Worm (Caenorhabditis elegans) whole organism, L1 larva: ENCODE measurements around the gene sfxn-1.5.

Source experiments
- C16A3.4 ChIP-seq: fragments of 150-350 bp; optimal IDR thresholded peaks from 2 replicates; lab custom pipeline; 2014; ENCODE audit warnings: missing biosample characterization, missing genetic modification characterization
- F16B12.6 ChIP-seq: fragments of 150-350 bp; optimal IDR thresholded peaks from 2 replicates; lab custom pipeline; 2014; ENCODE audit warnings: missing biosample characterization, missing genetic modification characterization
- alr-1 ChIP-seq: fragments of 200-800 bp; sonication (Bioruptor generic); optimal IDR thresholded peaks from 2 replicates; lab custom pipeline; 2018; ENCODE audit warnings: borderline replicate concordance, mild to moderate bottlenecking, missing genetic modification characterization, missing compliant biosample characterization
- aly-2 ChIP-seq: fragments of 150-350 bp; optimal IDR thresholded peaks from 2 replicates; lab custom pipeline; 2014; ENCODE audit warnings: missing biosample characterization, missing genetic modification characterization
- ceh-8 ChIP-seq: fragments of 200-800 bp; sonication (Bioruptor generic); optimal IDR thresholded peaks from 2 replicates; lab custom pipeline; 2018; ENCODE audit warnings: mild to moderate bottlenecking, missing genetic modification characterization, moderate library complexity, missing compliant biosample characterization
- ceh-82 ChIP-seq, 3 experiments: fragments of 150-350 bp in 1 of 3; sonication (generic microtip) in 2 of 3; optimal IDR thresholded peaks; 2 replicates each; lab custom pipeline; 2014 to 2017; ENCODE audit warnings: missing biosample characterization in 3 of 3, missing genetic modification characterization in 3 of 3
- dpl-1 ChIP-seq, 3 experiments: fragments of 150-350 bp in 2 of 3; sonication (generic microtip) in 1 of 3; optimal IDR thresholded peaks; 2 replicates each; lab custom pipeline; 2014 to 2017; ENCODE audit warnings: missing biosample characterization in 3 of 3, missing genetic modification characterization in 3 of 3, missing genetic modification reagents in 3 of 3
- efl-1 ChIP-seq, 4 experiments: fragments of 150-350 bp; optimal IDR thresholded peaks in 3 of 4; peaks in 1 of 4; 1 replicate in 1 of 4; 2 replicates in 3 of 4; lab custom pipeline; 2014; ENCODE audit warnings: missing biosample characterization in 2 of 4, missing genetic modification characterization in 2 of 4, missing genetic modification reagents in 2 of 4
- egl-27 ChIP-seq, 2 experiments: fragments of 150-350 bp in 1 of 2; sonication (generic microtip); optimal IDR thresholded peaks; 3 replicates each; lab custom pipeline; 2017 to 2018; ENCODE audit warnings: missing biosample characterization in 2 of 2, missing genetic modification characterization in 2 of 2, missing genetic modification reagents in 2 of 2
- elt-2 ChIP-seq: sonication (generic microtip); optimal IDR thresholded peaks from 2 replicates; lab custom pipeline; 2016; ENCODE audit warnings: missing genetic modification characterization, mild to moderate bottlenecking, inconsistent platforms, missing compliant biosample characterization, missing genetic modification reagents
- elt-3 ChIP-seq, 6 experiments: fragments of 150-350 bp in 1 of 6; sonication (generic microtip); optimal IDR thresholded peaks; 2 replicates each; lab custom pipeline; 2017 to 2018; ENCODE audit warnings: missing biosample characterization in 6 of 6, missing genetic modification characterization in 6 of 6, inconsistent platforms in 1 of 6
- ets-5 ChIP-seq: fragments of 200-800 bp; sonication (Bioruptor generic); IDR thresholded peaks from 2 replicates; pipeline ENCODE4 v1.3.6; 2022; ENCODE audit warnings: missing genetic modification characterization, missing compliant biosample characterization
- fkh-4 ChIP-seq: sonication (generic microtip); optimal IDR thresholded peaks from 2 replicates; lab custom pipeline; 2016; ENCODE audit warnings: missing compliant biosample characterization, missing genetic modification characterization, borderline replicate concordance
- hlh-4 ChIP-seq: sonication (generic microtip); optimal IDR thresholded peaks from 2 replicates; lab custom pipeline; 2016; ENCODE audit warnings: mild to moderate bottlenecking, missing genetic modification characterization, missing compliant biosample characterization
- jun-1 ChIP-seq: fragments of 150-350 bp; optimal IDR thresholded peaks from 2 replicates; lab custom pipeline; 2014; ENCODE audit warnings: missing biosample characterization, missing genetic modification reagents, missing genetic modification characterization
- lin-13 ChIP-seq: fragments of 150-350 bp; optimal IDR thresholded peaks from 2 replicates; lab custom pipeline; 2014; ENCODE audit warnings: missing biosample characterization, missing genetic modification reagents, missing genetic modification characterization
- lin-14 ChIP-seq: fragments of 200-800 bp; sonication (Bioruptor generic); optimal IDR thresholded peaks from 2 replicates; lab custom pipeline; 2018; ENCODE audit warnings: mild to moderate bottlenecking, missing genetic modification characterization, moderate library complexity, missing compliant biosample characterization
- lin-15B ChIP-seq: fragments of 150-350 bp; sonication (generic microtip); optimal IDR thresholded peaks from 3 replicates; lab custom pipeline; 2014; ENCODE audit warnings: missing biosample characterization, missing genetic modification characterization
- lsy-2 ChIP-seq, 2 experiments: fragments of 150-350 bp; optimal IDR thresholded peaks; 2 replicates each; lab custom pipeline; 2014; ENCODE audit warnings: missing biosample characterization in 2 of 2, missing genetic modification characterization in 2 of 2
- mef-2 ChIP-seq: fragments of 150-350 bp; optimal IDR thresholded peaks from 2 replicates; lab custom pipeline; 2014; ENCODE audit warnings: missing biosample characterization, missing genetic modification characterization
- nhr-11 ChIP-seq: fragments of 150-350 bp; optimal IDR thresholded peaks from 2 replicates; lab custom pipeline; 2014; ENCODE audit warnings: missing biosample characterization, missing genetic modification characterization
- nhr-12 ChIP-seq: sonication (generic microtip); optimal IDR thresholded peaks from 2 replicates; lab custom pipeline; 2017; ENCODE audit warnings: missing biosample characterization, missing genetic modification characterization
- nhr-19 ChIP-seq: fragments of 200-800 bp; sonication (Bioruptor generic); conservative IDR thresholded peaks from 2 replicates; pipeline ENCODE4 v1.3.6; 2022; ENCODE audit warnings: missing genetic modification characterization, missing compliant biosample characterization
- nhr-20 ChIP-seq: sonication (generic microtip); optimal IDR thresholded peaks from 2 replicates; lab custom pipeline; 2016; ENCODE audit warnings: mild to moderate bottlenecking, missing genetic modification characterization, missing compliant biosample characterization
- nhr-47 ChIP-seq: sonication (generic microtip); optimal IDR thresholded peaks from 2 replicates; lab custom pipeline; 2016; ENCODE audit warnings: mild to moderate bottlenecking, missing genetic modification characterization, moderate library complexity, missing compliant biosample characterization
- nhr-71 ChIP-seq: sonication (generic microtip); optimal IDR thresholded peaks from 2 replicates; lab custom pipeline; 2016; ENCODE audit warnings: mild to moderate bottlenecking, missing genetic modification characterization, moderate library complexity, missing compliant biosample characterization
- nhr-85 ChIP-seq: sonication (generic microtip); peaks from one replicate; lab custom pipeline; 2016; ENCODE audit warnings: missing genetic modification characterization, inconsistent platforms, missing compliant biosample characterization
- pag-3 ChIP-seq: sonication (generic microtip); optimal IDR thresholded peaks from 2 replicates; lab custom pipeline; 2017; ENCODE audit warnings: missing genetic modification characterization, mild to moderate bottlenecking, missing compliant biosample characterization, antibody characterized with exemption, borderline replicate concordance; ENCODE audit not compliant: insufficient read depth
- pax-3 ChIP-seq: fragments of 200-800 bp; sonication (Bioruptor generic); optimal IDR thresholded peaks from 2 replicates; lab custom pipeline; 2018; ENCODE audit warnings: mild to moderate bottlenecking, missing genetic modification characterization, moderate library complexity, missing compliant biosample characterization
- rnt-1 ChIP-seq: sonication (generic microtip); optimal IDR thresholded peaks from 2 replicates; lab custom pipeline; 2016; ENCODE audit warnings: mild to moderate bottlenecking, missing genetic modification characterization, moderate library complexity, missing compliant biosample characterization
- skn-1 ChIP-seq: fragments of 150-350 bp; optimal IDR thresholded peaks from 2 replicates; lab custom pipeline; 2014; ENCODE audit warnings: missing biosample characterization, missing genetic modification characterization
- sox-4 ChIP-seq: sonication (generic microtip); optimal IDR thresholded peaks from 2 replicates; lab custom pipeline; 2016; ENCODE audit warnings: missing genetic modification characterization, missing compliant biosample characterization
- sptf-1 ChIP-seq: fragments of 150-350 bp; optimal IDR thresholded peaks from 2 replicates; lab custom pipeline; 2014; ENCODE audit warnings: missing biosample characterization, missing genetic modification characterization
- sup-37 ChIP-seq: fragments of 200-800 bp; sonication (Bioruptor generic); optimal IDR thresholded peaks from 2 replicates; lab custom pipeline; 2018; ENCODE audit warnings: mild to moderate bottlenecking, missing genetic modification characterization, missing compliant biosample characterization
- tlp-1 ChIP-seq: fragments of 150-350 bp; optimal IDR thresholded peaks from 2 replicates; lab custom pipeline; 2014; ENCODE audit warnings: missing biosample characterization, missing genetic modification characterization
- unc-130 ChIP-seq: fragments of 150-350 bp; optimal IDR thresholded peaks from 2 replicates; lab custom pipeline; 2017; ENCODE audit warnings: missing biosample characterization, missing genetic modification characterization, inconsistent platforms
- unc-30 ChIP-seq: sonication (generic microtip); optimal IDR thresholded peaks from 2 replicates; lab custom pipeline; 2017; ENCODE audit warnings: missing biosample characterization, missing genetic modification characterization
- unc-86 ChIP-seq: sonication (generic microtip); optimal IDR thresholded peaks from 2 replicates; lab custom pipeline; 2016; ENCODE audit warnings: missing genetic modification characterization, missing compliant biosample characterization
- unc-98 ChIP-seq: fragments of 200-800 bp; sonication (Bioruptor generic); IDR thresholded peaks from 2 replicates; pipeline ENCODE4 v1.3.6; 2022; ENCODE audit warnings: missing genetic modification characterization, missing compliant biosample characterization
- zag-1 ChIP-seq: fragments of 150-350 bp; optimal IDR thresholded peaks from 2 replicates; lab custom pipeline; 2014; ENCODE audit warnings: missing biosample characterization, missing genetic modification characterization
- zip-4 ChIP-seq: fragments of 200-800 bp; sonication (Bioruptor generic); optimal IDR thresholded peaks from 2 replicates; lab custom pipeline; 2018; ENCODE audit warnings: mild to moderate bottlenecking, missing genetic modification characterization, moderate library complexity, missing compliant biosample characterization
- ztf-4 ChIP-seq: fragments of 150-350 bp; optimal IDR thresholded peaks from 2 replicates; lab custom pipeline; 2014; ENCODE audit warnings: missing biosample characterization, missing genetic modification characterization

The sfxn-1.5 gene

ce11 chrX:11702236-11702635 is 40.8 kb upstream of the sfxn-1.5 start, which contains the start of gene C44C10.3:
Gene C44C10.3, plus strand, starts transcription at chrX:11702536.
- TF ChIP-seq zag-1 (no peak), nhr-47 (no peak), elt-3 (tag; optimal IDR thresholded peaks at IDR 0.05; lab: Kevin White, UChicago) (no peak), ceh-8 (GFP tag; lab: Kevin White, UChicago) (no peak), skn-1 (no peak), tlp-1 (tag; lab: Kevin White, UChicago) (no peak), ztf-4 (no peak), sup-37 (GFP tag; lab: Kevin White, UChicago) (no peak), unc-98 (GFP tag; lab: Robert Waterston, UW) (no peak), C16A3.4 (tag; lab: Kevin White, UChicago) (no peak), nhr-11 (tag; lab: Kevin White, UChicago) (no peak), hlh-4 (tag; lab: Kevin White, UChicago) (no peak), nhr-20 (tag; lab: Kevin White, UChicago) (no peak), mef-2 (tag; lab: Kevin White, UChicago) (no peak), fkh-4 (no peak), nhr-12 (no peak), egl-27 (tag; optimal IDR thresholded peaks at IDR 0.05; lab: Kevin White, UChicago) (no peak), sox-4 (tag; lab: Kevin White, UChicago) (no peak), nhr-19 (GFP tag; lab: Robert Waterston, UW) (no peak), unc-86 (tag; lab: Kevin White, UChicago) (no peak)

DNA sequence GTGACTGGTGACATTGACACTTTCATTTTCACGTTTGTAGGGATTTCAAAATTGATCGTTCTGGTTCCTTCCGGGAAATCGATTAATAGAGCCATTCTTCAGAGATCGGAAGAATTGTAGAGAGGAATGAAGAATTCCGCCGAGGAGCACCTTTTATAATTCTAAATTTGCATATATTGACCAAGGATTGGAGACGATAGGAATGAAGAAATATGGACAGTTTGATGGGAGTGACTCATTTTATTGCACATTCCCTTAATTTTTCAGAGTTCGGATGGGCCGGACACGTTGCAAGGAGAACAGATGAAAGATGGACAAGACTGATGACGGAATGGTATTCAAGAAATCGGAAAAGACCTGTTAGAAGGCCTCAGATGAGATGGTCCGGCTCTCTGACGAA is 38.8 kb upstream of the sfxn-1.5 start, which contains the start of gene C44C10.15:
C44C10.15 (minus strand) TSS at position 101 of the 400 bp plus-strand sequence.
- TF ChIP-seq nhr-12: no peak
- no peak for TF ChIP-seq dpl-1 (GFP tag; optimal IDR thresholded peaks at IDR 0.05; lab: Kevin White, UChicago)
- no peak for TF ChIP-seq unc-30 (tag; lab: Kevin White, UChicago)
- TF ChIP-seq zip-4: no peak
- TF ChIP-seq pax-3 (tag; lab: Kevin White, UChicago): no peak
- no peak for TF ChIP-seq ceh-82 (tag; optimal IDR thresholded peaks at IDR 0.05; lab: Kevin White, UChicago)
- TF ChIP-seq ceh-8 (GFP tag; lab: Kevin White, UChicago): no peak
- no peak for TF ChIP-seq jun-1 (tag; lab: Kevin White, UChicago)
- no peak for TF ChIP-seq elt-2 (tag; lab: Kevin White, UChicago)
- TF ChIP-seq, all 84 proteins: peak for 0

DNA sequence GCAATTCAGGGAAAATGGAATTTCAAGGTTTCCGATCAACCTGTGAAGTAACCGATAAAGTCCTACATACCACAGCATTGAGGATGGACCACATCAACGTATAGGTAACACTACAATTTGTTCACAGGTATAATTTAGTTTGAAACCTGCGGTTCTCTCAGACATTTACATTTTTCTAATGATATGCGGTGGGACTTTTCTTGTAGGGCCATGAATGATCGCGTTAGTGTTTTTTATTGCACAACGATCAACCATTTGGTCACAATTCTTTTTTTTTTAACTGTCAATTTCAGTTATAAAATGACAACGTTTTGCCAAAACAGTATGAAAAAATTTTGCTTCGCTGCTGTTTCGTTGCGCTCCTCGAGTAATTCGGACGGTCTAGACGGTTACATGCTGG is 35.2 kb upstream of the sfxn-1.5 start, which contains the start of gene C44C10.12:
C44C10.12 (plus strand) TSS at position 301 of the 400 bp plus-strand sequence.
- TF ChIP-seq tlp-1 (tag; lab: Kevin White, UChicago): no peak
- TF ChIP-seq lin-15B (tag; lab: Kevin White, UChicago): no peak
- TF ChIP-seq nhr-71: no peak
- no peak for TF ChIP-seq alr-1 (tag; lab: Kevin White, UChicago)
- no peak for TF ChIP-seq pag-3 (tag; lab: Kevin White, UChicago)
- TF ChIP-seq unc-130: no peak
- no peak for TF ChIP-seq F16B12.6 (tag; lab: Kevin White, UChicago)
- TF ChIP-seq sptf-1 (tag; lab: Kevin White, UChicago): no peak
- no peak for TF ChIP-seq nhr-85
- no peak for TF ChIP-seq aly-2
- no peak for TF ChIP-seq ets-5
- TF ChIP-seq efl-1 (optimal IDR thresholded peaks at IDR 0.05; lab: Kevin White, UChicago): no peak
- no peak for TF ChIP-seq efl-1 (GFP tag; optimal IDR thresholded peaks at IDR 0.05 in 1 of 2; lab: Kevin White, UChicago)
- no peak for TF ChIP-seq elt-2 (tag; lab: Kevin White, UChicago)
- no peak for TF ChIP-seq rnt-1 (tag; lab: Kevin White, UChicago)
- no peak for TF ChIP-seq lin-13 (GFP tag; lab: Kevin White, UChicago)
- no peak for TF ChIP-seq lin-14
- no peak for TF ChIP-seq lsy-2 (tag; optimal IDR thresholded peaks at IDR 0.05; lab: Kevin White, UChicago)
